Fruit fly (Drosophila melanogaster): Measurements from ENCODE around the gene Stip1.

- TF ChIP-seq toe (GFP tag; optimal IDR thresholded peaks at IDR 0.05): no peak
- no peak for TF ChIP-seq Hr96 (GFP tag; optimal IDR thresholded peaks at IDR 0.05)
- no peak for TF ChIP-seq CG14711 (tag; optimal IDR thresholded peaks at IDR 0.05)
- TF ChIP-seq CG7045 (GFP tag; optimal IDR thresholded peaks at IDR 0.05): no peak
These were observed 5.9 kb upstream of the Stip1 start, which contains the start of gene Amnionless for dm6 chr2L:289044-289443.

All from whole organism, adult.